Fruit fly (Drosophila melanogaster): ENCODE results near the gene CG16813.

- TF ChIP-seq gl (tag; optimal IDR thresholded peaks at IDR 0.05), result peak; percentile 7
- TF ChIP-seq CG15710 (tag; optimal IDR thresholded peaks at IDR 0.05), result peak; percentile 28
- peak; percentile 62 for TF ChIP-seq CG12605 (GFP tag; IDR thresholded peaks at IDR 0.05)
Measured at dm6 chr2L:13203437-13204137, 23.7 kb upstream of the CG16813 start, which contains the start of gene Pect.
